Fruit fly (Drosophila melanogaster): ENCODE measurements around the gene Clp.

Clp gene

DNA sequence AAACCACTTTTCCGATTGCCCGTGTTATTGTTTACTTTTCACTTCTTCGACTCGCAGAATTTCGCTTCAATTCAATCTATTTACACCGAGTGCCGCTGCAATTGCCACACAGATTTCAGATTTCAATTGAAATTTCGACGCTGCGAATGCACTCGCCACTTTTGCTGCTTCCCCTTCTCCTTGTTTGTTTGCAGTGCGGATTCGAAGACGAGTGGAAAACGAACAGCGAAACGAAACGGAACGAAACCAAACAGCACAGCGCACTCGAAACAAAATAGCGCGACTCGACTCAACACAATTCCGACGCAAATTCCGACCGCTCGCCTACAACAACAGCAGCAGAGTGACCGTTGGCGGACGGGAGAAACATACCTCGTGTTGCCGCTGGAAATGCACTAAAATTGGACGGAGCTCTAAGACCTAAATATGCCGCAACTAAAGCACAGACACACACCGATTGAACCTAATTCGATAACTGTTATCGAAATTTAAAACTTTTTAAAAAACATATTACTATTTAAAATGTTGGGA, 31.0 kb downstream of the Clp start, which contains the start of gene drongo (continued):
- TF ChIP-seq CG1233 (GFP tag; optimal IDR thresholded peaks at IDR 0.05) (no peak), ATbp (GFP tag; optimal IDR thresholded peaks at IDR 0.05) (peak; percentile 34), Antp (GFP tag; optimal IDR thresholded peaks at IDR 0.05) (peak; percentile 13), ken (GFP tag; IDR thresholded peaks at IDR 0.05) (peak; percentile 59; the same call in 1 of the 3 replicates), CG15514 (GFP tag; optimal IDR thresholded peaks at IDR 0.05) (peak; percentile 75), Stat92E (GFP tag; optimal IDR thresholded peaks at IDR 0.05) (peak in 1 of 3 experiments; percentile 79), corto (GFP tag; optimal IDR thresholded peaks at IDR 0.05) (no peak), CG12104 (GFP tag; optimal IDR thresholded peaks at IDR 0.05) (no peak), CG9727 (GFP tag; optimal IDR thresholded peaks at IDR 0.05) (no peak), CG1024 (GFP tag; IDR thresholded peaks at IDR 0.05) (0 out of 2 replicates have a peak, but pooled peaks have one; percentile 6), Rx (GFP tag; IDR thresholded peaks at IDR 0.05) (no peak), TFAM (GFP tag; optimal IDR thresholded peaks at IDR 0.05) (no peak), CG14860 (GFP tag; IDR thresholded peaks at IDR 0.05; ENCODE audit: partially characterized antibody) (0 out of 3 replicates have a peak, but pooled peaks have one; percentile 48), CG17186 (GFP tag; optimal IDR thresholded peaks at IDR 0.05) (peak; percentile 58), CG17359 (tag; optimal IDR thresholded peaks at IDR 0.05) (peak; percentile 9), dati (GFP tag; IDR thresholded peaks at IDR 0.05) (no peak), psq (GFP tag; optimal IDR thresholded peaks at IDR 0.05) (peak; percentile 34), CG7987 (GFP tag; optimal IDR thresholded peaks at IDR 0.05) (peak; percentile 36), Camta (GFP tag; optimal IDR thresholded peaks at IDR 0.05) (no peak), CG10959 (GFP tag; IDR thresholded peaks at IDR 0.05) (no peak), tio (GFP tag; optimal IDR thresholded peaks at IDR 0.05) (no peak), CG12299 (tag; optimal IDR thresholded peaks at IDR 0.05) (peak; percentile 52), Hr39 (optimal IDR thresholded peaks at IDR 0.05) (no peak), D (optimal IDR thresholded peaks at IDR 0.05) (no peak), D (GFP tag; optimal IDR thresholded peaks at IDR 0.05) (no peak), CG1602 (GFP tag; optimal IDR thresholded peaks at IDR 0.05) (no peak), Bdp1 (GFP tag; optimal IDR thresholded peaks at IDR 0.05) (no peak), Sox100B (GFP tag; optimal IDR thresholded peaks at IDR 0.05) (no peak), C15 (GFP tag; IDR thresholded peaks at IDR 0.05) (no peak), scrt (GFP tag; optimal IDR thresholded peaks at IDR 0.05) (peak; percentile 45), p53 (GFP tag; optimal IDR thresholded peaks at IDR 0.05) (peak; percentile 50), onecut (GFP tag; IDR thresholded peaks at IDR 0.05) (peak; percentile 50), ara (GFP tag; IDR thresholded peaks at IDR 0.05) (no peak), nau (GFP tag; optimal IDR thresholded peaks at IDR 0.05) (peak; percentile 17), CG2875 (GFP tag; optimal IDR thresholded peaks at IDR 0.05) (no peak), run (tag; optimal IDR thresholded peaks at IDR 0.05) (no peak), Nf-YA (GFP tag; IDR thresholded peaks at IDR 0.05) (no peak), CG10366 (GFP tag; IDR thresholded peaks at IDR 0.05) (no peak), Oli (tag; optimal IDR thresholded peaks at IDR 0.05) (no peak), Myb (GFP tag; optimal IDR thresholded peaks at IDR 0.05) (peak; percentile 84), CG10979 (tag; optimal IDR thresholded peaks at IDR 0.05) (no peak), wek (GFP tag; optimal IDR thresholded peaks at IDR 0.05) (peak; percentile 41), CG7928 (GFP tag; optimal IDR thresholded peaks at IDR 0.05) (peak; percentile 19), Hmx (GFP tag; optimal IDR thresholded peaks at IDR 0.05) (no peak), CG31365 (tag; optimal IDR thresholded peaks at IDR 0.05) (peak; percentile 6), Oaz (GFP tag; IDR thresholded peaks at IDR 0.05) (no peak), da (GFP tag; optimal IDR thresholded peaks at IDR 0.05) (peak; percentile 13), CG34224 (GFP tag; IDR thresholded peaks at IDR 0.05; ENCODE audit: partially characterized antibody) (peak; percentile 31; the same call in 2 of the 3 replicates), fd64A (GFP tag; optimal IDR thresholded peaks at IDR 0.05) (peak; percentile 45), CG12769 (tag; optimal IDR thresholded peaks at IDR 0.05) (peak; percentile 69), CG1792 (GFP tag; optimal IDR thresholded peaks at IDR 0.05) (no peak)
